Worm (Caenorhabditis elegans) whole organism, midembryonic: ENCODE results near the gene str-45.

Experiments
- T22C8.4 ChIP-seq: fragments of 200-800 bp; sonication (Bioruptor generic); IDR thresholded peaks from 2 replicates; pipeline ENCODE4 v1.3.6; 2022; ENCODE audit warnings: missing genetic modification characterization, missing compliant biosample characterization
- cog-1 ChIP-seq: sonication (generic microtip); optimal IDR thresholded peaks from 2 replicates; lab custom pipeline; 2016; ENCODE audit warnings: missing genetic modification characterization, missing compliant biosample characterization
- flt-1 ChIP-seq: fragments of 200-800 bp; sonication (Bioruptor generic); IDR thresholded peaks from 2 replicates; pipeline ENCODE4 v1.3.6; 2022; ENCODE audit warnings: missing genetic modification characterization, missing compliant biosample characterization
- klf-2 ChIP-seq: fragments of 200-800 bp; sonication (Bioruptor generic); conservative IDR thresholded peaks from 2 replicates; pipeline ENCODE4 v1.3.6; 2022; ENCODE audit warnings: missing genetic modification reagents, missing genetic modification characterization, missing compliant biosample characterization
- med-1 ChIP-seq: sonication (generic microtip); optimal IDR thresholded peaks from 2 replicates; lab custom pipeline; 2017; ENCODE audit warnings: missing genetic modification characterization, mild to moderate bottlenecking, missing compliant biosample characterization, antibody characterized with exemption, missing genetic modification reagents; ENCODE audit not compliant: insufficient read depth
- ref-1 ChIP-seq: fragments of 200-800 bp; sonication (Bioruptor generic); conservative IDR thresholded peaks from 2 replicates; pipeline ENCODE4 v1.3.6; 2022; ENCODE audit warnings: missing genetic modification reagents, missing genetic modification characterization, missing compliant biosample characterization
- tab-1 ChIP-seq: fragments of 200-800 bp; sonication (Bioruptor generic); IDR thresholded peaks from 2 replicates; pipeline ENCODE4 v1.3.6; 2022; ENCODE audit warnings: missing genetic modification characterization, missing compliant biosample characterization
- ztf-23 ChIP-seq: fragments of 200-800 bp; sonication (Bioruptor generic); IDR thresholded peaks from 2 replicates; pipeline ENCODE4 v1.3.6; 2022; ENCODE audit warnings: missing genetic modification reagents, missing genetic modification characterization, missing compliant biosample characterization
- ztf-29 ChIP-seq: fragments of 200-800 bp; sonication (Bioruptor generic); IDR thresholded peaks from 2 replicates; pipeline ENCODE4 v1.3.6; 2022; ENCODE audit warnings: missing genetic modification reagents, missing genetic modification characterization, missing compliant biosample characterization

Gene str-45

DNA sequence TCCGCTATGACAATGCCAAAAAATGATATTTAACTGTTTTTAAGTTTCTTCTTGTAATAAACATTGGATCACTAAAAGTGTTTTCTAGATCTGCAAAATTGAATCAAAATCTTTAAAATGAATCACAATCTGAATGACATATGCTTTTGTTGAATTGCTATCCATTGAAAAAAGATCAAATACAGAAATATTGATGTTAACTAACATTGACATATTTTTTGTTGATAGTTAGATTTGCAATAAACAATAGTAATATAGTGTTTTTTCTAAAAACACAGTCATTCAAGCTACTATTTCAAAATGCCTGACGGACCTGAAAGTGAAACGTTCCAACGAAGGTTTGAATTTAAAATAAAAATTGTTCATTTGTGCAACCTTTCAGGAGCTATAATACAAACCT, 8.1 kb upstream of the str-45 start, which contains the start of gene T09F5.2:
Gene T09F5.2 (plus strand): TSS at position 301 of the 400 bp plus-strand sequence.
- TF ChIP-seq T22C8.4 (GFP tag; lab: Robert Waterston, UW) (no peak), med-1 (GFP tag; lab: Kevin White, UChicago) (no peak), flt-1 (GFP tag; lab: Robert Waterston, UW) (no peak), tab-1 (GFP tag; lab: Robert Waterston, UW) (no peak), ref-1 (GFP tag; lab: Robert Waterston, UW) (no peak), klf-2 (GFP tag; lab: Robert Waterston, UW) (no peak), ztf-23 (no peak), cog-1 (no peak), ztf-29 (GFP tag; lab: Robert Waterston, UW) (no peak)

DNA sequence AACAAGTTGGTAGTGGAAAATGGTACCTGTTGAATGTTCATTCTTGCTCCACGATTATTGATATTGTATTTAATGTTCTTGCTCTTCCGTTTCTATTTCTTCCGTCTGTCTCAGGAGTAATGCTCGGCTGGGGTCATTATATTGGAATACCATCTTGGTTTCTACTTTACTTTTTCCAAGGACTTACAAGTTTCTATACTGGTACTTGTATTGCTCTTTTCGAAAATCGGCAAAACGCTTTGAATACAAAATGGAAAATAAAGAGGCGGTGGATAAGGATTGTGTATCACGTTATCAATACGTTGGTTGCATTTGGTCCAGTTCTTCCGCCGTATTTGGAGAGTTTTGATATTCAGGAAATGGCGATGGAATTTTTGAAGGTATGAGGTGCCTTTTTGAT, 6.8 kb upstream of the str-45 start:
- TF ChIP-seq cog-1 (no peak), ref-1 (GFP tag; lab: Robert Waterston, UW) (no peak), ztf-29 (GFP tag; lab: Robert Waterston, UW) (no peak), T22C8.4 (GFP tag; lab: Robert Waterston, UW) (no peak), klf-2 (GFP tag; lab: Robert Waterston, UW) (no peak), ztf-23 (no peak), med-1 (GFP tag; lab: Kevin White, UChicago) (no peak), tab-1 (GFP tag; lab: Robert Waterston, UW) (no peak), flt-1 (GFP tag; lab: Robert Waterston, UW) (no peak)

DNA sequence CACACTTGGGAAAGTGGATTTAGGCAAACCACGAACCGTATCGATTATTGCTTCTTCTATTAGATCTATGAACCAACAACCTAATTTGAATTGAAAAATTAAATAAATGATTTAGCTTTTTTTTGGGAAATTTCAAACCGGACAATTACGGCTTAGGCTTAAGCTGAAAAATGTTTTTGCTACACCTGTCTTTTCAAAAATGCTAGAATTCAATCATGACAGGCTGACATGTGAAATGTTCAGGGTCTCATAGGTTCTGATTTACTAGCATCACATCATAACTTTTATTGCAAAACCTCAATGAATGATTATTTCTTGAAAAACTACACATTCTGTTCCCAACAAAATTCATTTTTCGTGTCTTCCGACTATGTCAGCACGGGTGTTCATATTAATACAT, 5.5 kb upstream of the str-45 start, which contains the start of gene srh-55:
Gene srh-55 (plus strand): TSS at position 301 of the 400 bp plus-strand sequence.
- TF ChIP-seq cog-1: no peak
- TF ChIP-seq flt-1 (GFP tag; lab: Robert Waterston, UW): no peak
- TF ChIP-seq med-1 (GFP tag; lab: Kevin White, UChicago): no peak
- no peak for TF ChIP-seq ref-1 (GFP tag; lab: Robert Waterston, UW)
- TF ChIP-seq klf-2 (GFP tag; lab: Robert Waterston, UW): no peak
- no peak for TF ChIP-seq ztf-29 (GFP tag; lab: Robert Waterston, UW)
- TF ChIP-seq tab-1 (GFP tag; lab: Robert Waterston, UW): no peak
- no peak for TF ChIP-seq T22C8.4 (GFP tag; lab: Robert Waterston, UW)
- no peak for TF ChIP-seq ztf-23

DNA sequence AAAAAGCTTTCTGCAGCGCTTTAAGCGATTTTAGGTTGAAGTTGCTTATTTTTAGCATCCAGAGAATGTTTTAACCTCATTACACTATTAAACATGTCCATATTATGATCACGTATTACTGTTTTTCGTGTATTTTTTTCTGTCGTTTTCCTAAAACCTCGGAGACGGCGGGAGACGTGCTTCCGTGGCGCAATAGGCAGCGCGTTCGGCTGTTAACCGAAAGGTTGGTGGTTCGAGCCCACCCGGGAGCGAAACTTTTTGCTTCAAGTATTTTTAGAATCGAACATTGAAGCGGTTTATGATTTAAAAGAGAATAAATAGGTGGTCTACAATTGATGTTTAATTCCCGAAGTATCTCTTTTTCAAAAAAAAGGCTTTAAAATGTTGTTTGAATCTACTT, 2.3 kb upstream of the str-45 start:
- TF ChIP-seq ref-1 (GFP tag; lab: Robert Waterston, UW): no peak
- no peak for TF ChIP-seq cog-1
- TF ChIP-seq med-1 (GFP tag; lab: Kevin White, UChicago): no peak
- no peak for TF ChIP-seq klf-2 (GFP tag; lab: Robert Waterston, UW)
- TF ChIP-seq flt-1 (GFP tag; lab: Robert Waterston, UW): no peak
- TF ChIP-seq T22C8.4 (GFP tag; lab: Robert Waterston, UW): no peak
- TF ChIP-seq tab-1 (GFP tag; lab: Robert Waterston, UW): no peak
- TF ChIP-seq ztf-23: no peak
- TF ChIP-seq ztf-29 (GFP tag; lab: Robert Waterston, UW): no peak

DNA sequence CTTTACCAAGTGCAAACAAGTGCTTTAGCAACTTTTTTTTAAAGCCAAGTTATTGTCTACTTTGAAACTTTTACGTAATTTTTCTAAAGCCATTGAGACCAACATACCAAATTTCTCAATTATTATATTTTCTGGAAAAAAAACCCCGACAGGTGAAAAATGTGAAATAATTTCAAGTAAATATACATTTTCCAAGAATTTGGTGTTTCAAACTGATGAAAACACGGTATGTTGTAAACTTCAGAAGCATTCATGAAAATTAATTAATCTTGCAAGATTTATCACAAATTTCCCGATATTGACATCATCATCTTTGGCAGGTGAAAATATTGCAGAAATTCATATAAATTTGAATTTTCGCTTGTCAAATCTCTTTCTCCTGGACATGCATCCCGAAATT, 3.9 kb downstream of the str-45 start, which contains the start of gene srz-11:
Gene srz-11 (plus strand): TSS at position 386 of the 400 bp plus-strand sequence.
- no peak for TF ChIP-seq ztf-23
- TF ChIP-seq med-1 (GFP tag; lab: Kevin White, UChicago): no peak
- no peak for TF ChIP-seq ref-1 (GFP tag; lab: Robert Waterston, UW)
- TF ChIP-seq ztf-29 (GFP tag; lab: Robert Waterston, UW): no peak
- no peak for TF ChIP-seq flt-1 (GFP tag; lab: Robert Waterston, UW)
- TF ChIP-seq klf-2 (GFP tag; lab: Robert Waterston, UW): no peak
- no peak for TF ChIP-seq cog-1
- TF ChIP-seq tab-1 (GFP tag; lab: Robert Waterston, UW): no peak
- TF ChIP-seq T22C8.4 (GFP tag; lab: Robert Waterston, UW): no peak

DNA sequence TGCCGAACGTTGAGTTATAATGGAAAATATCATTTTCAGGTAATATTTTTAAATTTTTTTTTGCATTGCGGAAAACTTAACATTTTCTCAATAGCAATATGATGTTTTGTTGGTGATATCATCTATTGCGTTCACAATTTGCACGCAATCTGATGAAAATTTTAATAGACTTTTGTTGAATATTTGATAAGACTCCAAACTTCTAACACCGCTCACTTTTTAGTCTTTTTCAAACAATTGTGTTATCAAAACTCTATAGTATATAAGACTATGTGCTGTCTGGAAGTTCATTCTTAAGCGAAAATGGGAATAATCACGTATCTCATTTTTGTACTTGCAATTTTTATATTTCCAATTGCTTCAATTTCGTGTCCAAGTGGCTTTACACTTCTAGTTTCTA, 16.7 kb downstream of the str-45 start, which contains the start of gene clec-47:
Gene clec-47 (plus strand): TSS at position 301 of the 400 bp plus-strand sequence.
- TF ChIP-seq flt-1 (GFP tag; lab: Robert Waterston, UW) (no peak), cog-1 (no peak), klf-2 (GFP tag; lab: Robert Waterston, UW) (no peak), T22C8.4 (GFP tag; lab: Robert Waterston, UW) (no peak), med-1 (GFP tag; lab: Kevin White, UChicago) (no peak), ztf-23 (no peak), ztf-29 (GFP tag; lab: Robert Waterston, UW) (no peak), ref-1 (GFP tag; lab: Robert Waterston, UW) (no peak), tab-1 (GFP tag; lab: Robert Waterston, UW) (no peak)

DNA sequence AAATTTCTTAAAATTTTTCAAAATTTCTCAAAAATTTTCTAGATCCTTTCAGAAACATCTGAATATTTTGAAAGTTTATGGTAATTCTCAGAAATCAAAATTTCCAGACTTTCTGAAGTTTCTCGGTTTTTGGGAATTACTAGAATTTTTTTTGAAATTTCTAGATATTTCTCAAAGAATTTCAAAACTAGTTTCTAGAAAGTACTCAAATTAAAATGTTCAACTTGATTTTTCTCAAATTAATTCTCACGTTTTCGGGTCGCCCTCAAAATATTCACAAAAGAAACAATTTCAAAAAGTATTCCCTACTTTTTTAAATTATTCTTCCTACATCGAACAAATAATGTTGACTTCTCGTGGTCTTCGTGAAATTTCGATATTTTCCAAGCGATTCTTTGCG, 21.0 kb downstream of the str-45 start, which contains the start of gene T09F5.10:
Gene T09F5.10 (plus strand): TSS at position 301 of the 400 bp plus-strand sequence.
- TF ChIP-seq flt-1 (GFP tag; lab: Robert Waterston, UW) (no peak), T22C8.4 (GFP tag; lab: Robert Waterston, UW) (no peak), klf-2 (GFP tag; lab: Robert Waterston, UW) (no peak), cog-1 (no peak)

DNA sequence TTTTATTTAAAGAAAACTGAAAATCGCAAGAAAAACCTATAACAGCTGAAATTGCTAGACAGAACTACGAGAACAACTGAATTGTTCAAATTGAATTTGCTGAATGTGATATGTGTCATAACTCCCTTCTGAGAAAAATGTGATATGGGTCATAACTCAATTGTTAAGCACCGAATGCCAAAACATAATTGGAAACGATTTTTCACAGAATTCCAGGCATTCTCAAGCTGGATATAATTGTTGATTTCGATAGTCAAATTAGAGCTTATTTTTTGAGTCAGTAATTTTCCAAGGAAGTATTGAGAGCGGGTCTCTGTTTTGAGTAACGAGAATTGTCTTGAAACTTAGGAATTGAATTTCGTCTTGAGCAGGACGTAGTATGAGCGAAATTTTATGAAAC, 23.1 kb downstream of the str-45 start:
- no peak for TF ChIP-seq tab-1 (GFP tag; lab: Robert Waterston, UW)
- TF ChIP-seq ztf-23: no peak
- no peak for TF ChIP-seq klf-2 (GFP tag; lab: Robert Waterston, UW)
- no peak for TF ChIP-seq cog-1
- no peak for TF ChIP-seq ztf-29 (GFP tag; lab: Robert Waterston, UW)
- TF ChIP-seq T22C8.4 (GFP tag; lab: Robert Waterston, UW): no peak
- no peak for TF ChIP-seq med-1 (GFP tag; lab: Kevin White, UChicago)
- no peak for TF ChIP-seq ref-1 (GFP tag; lab: Robert Waterston, UW)
- no peak for TF ChIP-seq flt-1 (GFP tag; lab: Robert Waterston, UW)

DNA sequence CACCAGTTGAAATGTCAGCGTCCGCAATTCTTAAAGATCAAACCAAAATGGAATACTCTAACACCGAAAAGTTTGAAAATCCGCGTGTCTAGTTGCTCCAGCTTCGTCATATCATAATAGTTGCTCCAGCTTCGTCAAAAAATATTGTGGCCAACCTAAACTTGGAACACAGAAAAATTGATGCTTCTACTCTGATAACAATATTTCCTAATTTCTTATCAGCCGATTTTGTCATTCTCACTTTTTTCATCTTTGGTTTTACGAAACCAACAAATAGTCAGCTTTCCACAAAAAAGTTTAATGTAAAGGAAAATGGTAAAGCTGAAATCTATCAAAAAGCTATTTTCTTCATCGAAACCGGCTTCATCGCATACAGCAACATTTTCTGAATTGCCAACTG, 23.6 kb downstream of the str-45 start, which contains the start of gene fbxa-84:
Gene fbxa-84 (plus strand): TSS at position 34 of the 400 bp plus-strand sequence.
- no peak for TF ChIP-seq klf-2 (GFP tag; lab: Robert Waterston, UW)
- TF ChIP-seq flt-1 (GFP tag; lab: Robert Waterston, UW): no peak
- no peak for TF ChIP-seq tab-1 (GFP tag; lab: Robert Waterston, UW)
- TF ChIP-seq ref-1 (GFP tag; lab: Robert Waterston, UW): no peak
- TF ChIP-seq ztf-29 (GFP tag; lab: Robert Waterston, UW): no peak
- TF ChIP-seq cog-1: no peak
- TF ChIP-seq T22C8.4 (GFP tag; lab: Robert Waterston, UW): no peak
- no peak for TF ChIP-seq ztf-23
- TF ChIP-seq med-1 (GFP tag; lab: Kevin White, UChicago): no peak
